Fruit fly (Drosophila melanogaster) whole organism, embryonic: ENCODE measurements around the gene CG15201.
A peak's percentile ranks its signal among the peaks of the same experiment; 100 is the strongest.

Source experiments
- B-H2 ChIP-seq: fragments of 200-800 bp; sonication (Bioruptor generic); optimal IDR thresholded peaks from 2 replicates; lab custom pipeline; 2018; ENCODE audit warnings: missing biosample characterization, mild to moderate bottlenecking, missing genetic modification characterization
- Bgb ChIP-seq: fragments of 200-800 bp; sonication (Bioruptor generic); IDR thresholded peaks from 2 replicates; pipeline ENCODE4 v1.3.6; 2022; ENCODE audit warnings: missing biosample characterization, missing genetic modification characterization; ENCODE audit not compliant: partially characterized antibody
- Blimp-1 ChIP-seq: fragments of 200-800 bp; sonication (Bioruptor generic); optimal IDR thresholded peaks from 3 replicates; lab custom pipeline; 2018; ENCODE audit warnings: missing biosample characterization, missing genetic modification characterization, mild to moderate bottlenecking, moderate library complexity, missing genetic modification reagents
- CG10543 ChIP-seq: fragments of 200-800 bp; sonication (Bioruptor generic); optimal IDR thresholded peaks from 3 replicates; lab custom pipeline; 2017; ENCODE audit warnings: missing biosample characterization, mild to moderate bottlenecking, missing genetic modification characterization, moderate library complexity
- CG10959 ChIP-seq: fragments of 200-800 bp; sonication (Bioruptor generic); IDR thresholded peaks from 2 replicates; pipeline ENCODE4 v1.3.6; 2022; ENCODE audit warnings: missing biosample characterization, missing genetic modification characterization
- CG12071 ChIP-seq: fragments of 200-800 bp; sonication (Bioruptor generic); optimal IDR thresholded peaks from 3 replicates; lab custom pipeline; 2018; ENCODE audit warnings: missing biosample characterization, mild to moderate bottlenecking, missing genetic modification characterization
- CG13287 ChIP-seq: fragments of 200-800 bp; sonication (Bioruptor generic); IDR thresholded peaks from 2 replicates; pipeline ENCODE4 v1.3.6; 2022; ENCODE audit warnings: missing biosample characterization, missing genetic modification characterization; ENCODE audit not compliant: partially characterized antibody
- CG13296 ChIP-seq: fragments of 200-800 bp; sonication (Bioruptor generic); optimal IDR thresholded peaks from 3 replicates; lab custom pipeline; 2018; ENCODE audit warnings: missing biosample characterization, mild to moderate bottlenecking, missing genetic modification characterization
- CG13894 ChIP-seq: fragments of 200-800 bp; sonication (Bioruptor generic); optimal IDR thresholded peaks from 3 replicates; lab custom pipeline; 2018; ENCODE audit warnings: missing biosample characterization, mild to moderate bottlenecking, missing genetic modification characterization, moderate library complexity
- CG15073 ChIP-seq: fragments of 200-800 bp; sonication (Bioruptor generic); optimal IDR thresholded peaks from 2 replicates; lab custom pipeline; 2016; ENCODE audit warnings: missing biosample characterization, missing genetic modification characterization
- CG15514 ChIP-seq: fragments of 200-800 bp; sonication (Bioruptor generic); optimal IDR thresholded peaks from 3 replicates; lab custom pipeline; 2017; ENCODE audit warnings: missing biosample characterization, missing genetic modification characterization, mild to moderate bottlenecking, moderate library complexity, missing genetic modification reagents
- CG16813 ChIP-seq: fragments of 200-800 bp; sonication (Bioruptor generic); IDR thresholded peaks from 3 replicates; pipeline ENCODE4 v1.3.6; 2022; ENCODE audit warnings: missing biosample characterization, missing genetic modification characterization; ENCODE audit not compliant: partially characterized antibody
- CG17385 ChIP-seq: fragments of 200-800 bp; sonication (Bioruptor generic); optimal IDR thresholded peaks from 3 replicates; lab custom pipeline; 2018; ENCODE audit warnings: missing biosample characterization, mild to moderate bottlenecking, missing genetic modification characterization
- CG17829 ChIP-seq: fragments of 200-800 bp; optimal IDR thresholded peaks from 2 replicates; lab custom pipeline; 2019; ENCODE audit warnings: missing biosample characterization, mild to moderate bottlenecking, missing genetic modification characterization, moderate library complexity
- CG18262 ChIP-seq: fragments of 200-800 bp; optimal IDR thresholded peaks from 3 replicates; lab custom pipeline; 2019; ENCODE audit warnings: missing biosample characterization, mild to moderate bottlenecking, missing genetic modification characterization, moderate library complexity
- CG18764 ChIP-seq: fragments of 200-800 bp; sonication (Bioruptor generic); optimal IDR thresholded peaks from 3 replicates; lab custom pipeline; 2016; ENCODE audit warnings: missing biosample characterization, missing genetic modification characterization
- CG2875 ChIP-seq: fragments of 200-800 bp; sonication (Bioruptor generic); optimal IDR thresholded peaks from 2 replicates; lab custom pipeline; 2017; ENCODE audit warnings: missing biosample characterization, mild to moderate bottlenecking, missing genetic modification characterization, missing genetic modification reagents
- CG7839 ChIP-seq: fragments of 200-800 bp; sonication (Bioruptor generic); optimal IDR thresholded peaks from 3 replicates; lab custom pipeline; 2018; ENCODE audit warnings: missing biosample characterization, mild to moderate bottlenecking, missing genetic modification characterization, moderate library complexity
- CG8478 ChIP-seq: fragments of >200 bp; optimal IDR thresholded peaks from 2 replicates; lab custom pipeline; 2018
- Dfd ChIP-seq, 2 experiments: fragments of >200 bp; optimal IDR thresholded peaks; 2 replicates each; lab custom pipeline; 2017; ENCODE audit warnings: missing biosample characterization in 2 of 2, missing genetic modification characterization in 2 of 2
- Dip2 ChIP-seq: fragments of 200-800 bp; sonication (Bioruptor generic); IDR thresholded peaks from 2 replicates; pipeline ENCODE4 v1.3.6; 2022; ENCODE audit warnings: missing biosample characterization, missing genetic modification characterization
- ERR ChIP-seq: fragments of 200-800 bp; sonication (Bioruptor generic); optimal IDR thresholded peaks from 2 replicates; lab custom pipeline; 2016; ENCODE audit warnings: missing biosample characterization, missing genetic modification characterization
- HLH3B ChIP-seq: fragments of 200-800 bp; sonication (Bioruptor generic); IDR thresholded peaks from 2 replicates; pipeline ENCODE4 v1.3.6; 2022; ENCODE audit warnings: missing biosample characterization, missing genetic modification characterization
- HLH54F ChIP-seq: fragments of 200-800 bp; sonication (Bioruptor generic); optimal IDR thresholded peaks from 3 replicates; lab custom pipeline; 2016; ENCODE audit warnings: missing biosample characterization, missing genetic modification characterization
- HLHmδ ChIP-seq: fragments of 200-800 bp; sonication (Bioruptor generic); optimal IDR thresholded peaks from 2 replicates; lab custom pipeline; 2018; ENCODE audit warnings: missing biosample characterization, mild to moderate bottlenecking, missing genetic modification characterization, moderate library complexity
- Hsf ChIP-seq: fragments of 200-800 bp; sonication (Bioruptor generic); optimal IDR thresholded peaks from 3 replicates; lab custom pipeline; 2016; ENCODE audit warnings: missing biosample characterization, missing genetic modification characterization
- Poxn ChIP-seq: fragments of 200-800 bp; sonication (Bioruptor generic); IDR thresholded peaks from 2 replicates; pipeline ENCODE4 v1.3.6; 2022; ENCODE audit warnings: missing biosample characterization, missing genetic modification characterization
- Six4 ChIP-seq: fragments of 200-800 bp; sonication (Bioruptor generic); optimal IDR thresholded peaks from 2 replicates; lab custom pipeline; 2016; ENCODE audit warnings: missing biosample characterization, missing genetic modification characterization
- Sry-β ChIP-seq: fragments of 200-800 bp; sonication (Bioruptor generic); optimal IDR thresholded peaks from 2 replicates; lab custom pipeline; 2018; ENCODE audit warnings: missing biosample characterization, mild to moderate bottlenecking, missing genetic modification characterization, moderate library complexity
- Trl ChIP-seq, 3 experiments: fragments of >200 bp in 2 of 3; fragments of 200-800 bp in 1 of 3; sonication (Bioruptor generic) in 1 of 3; optimal IDR thresholded peaks; 2 replicates in 1 of 3; 3 replicates in 2 of 3; lab custom pipeline; 2016 to 2017; ENCODE audit warnings: missing biosample characterization in 1 of 3, missing genetic modification characterization in 1 of 3
- ac ChIP-seq: fragments of 200-800 bp; sonication (Bioruptor generic); optimal IDR thresholded peaks from 3 replicates; lab custom pipeline; 2017; ENCODE audit warnings: missing biosample characterization, mild to moderate bottlenecking, missing genetic modification characterization
- ash1 ChIP-seq: fragments of 200-800 bp; sonication (Bioruptor generic); optimal IDR thresholded peaks from 2 replicates; lab custom pipeline; 2018; ENCODE audit warnings: missing biosample characterization, mild to moderate bottlenecking, missing genetic modification characterization
- az2 ChIP-seq: fragments of 200-800 bp; sonication (Bioruptor generic); optimal IDR thresholded peaks from 3 replicates; lab custom pipeline; 2016; ENCODE audit warnings: missing biosample characterization, missing genetic modification characterization
- chn ChIP-seq: fragments of 200-800 bp; sonication (Bioruptor generic); optimal IDR thresholded peaks from 2 replicates; lab custom pipeline; 2016; ENCODE audit warnings: missing biosample characterization, missing genetic modification characterization
- ewg ChIP-seq: fragments of 200-800 bp; sonication (Bioruptor generic); optimal IDR thresholded peaks from 3 replicates; lab custom pipeline; 2017; ENCODE audit warnings: mild to moderate bottlenecking, missing biosample characterization, missing genetic modification reagents, missing genetic modification characterization
- eyg ChIP-seq: fragments of 200-800 bp; sonication (Bioruptor generic); optimal IDR thresholded peaks from 3 replicates; lab custom pipeline; 2016; ENCODE audit warnings: missing biosample characterization, missing genetic modification characterization
- fd96Cb ChIP-seq: fragments of 200-800 bp; sonication (Bioruptor generic); optimal IDR thresholded peaks from 2 replicates; lab custom pipeline; 2018; ENCODE audit warnings: missing biosample characterization, mild to moderate bottlenecking, missing genetic modification characterization, moderate library complexity
- gcm2 ChIP-seq: fragments of 200-800 bp; sonication (Bioruptor generic); optimal IDR thresholded peaks from 2 replicates; lab custom pipeline; 2016; ENCODE audit warnings: missing biosample characterization, missing genetic modification characterization
- gem ChIP-seq: fragments of 200-800 bp; sonication (Bioruptor generic); optimal IDR thresholded peaks from 2 replicates; lab custom pipeline; 2019; ENCODE audit warnings: missing biosample characterization, mild to moderate bottlenecking, missing genetic modification characterization, moderate library complexity
- grau ChIP-seq: fragments of 200-800 bp; optimal IDR thresholded peaks from 3 replicates; lab custom pipeline; 2019; ENCODE audit warnings: missing biosample characterization, mild to moderate bottlenecking, missing genetic modification characterization, moderate library complexity
- ind ChIP-seq: fragments of 200-800 bp; sonication (Bioruptor generic); optimal IDR thresholded peaks from 3 replicates; lab custom pipeline; 2016; ENCODE audit warnings: missing biosample characterization, missing genetic modification characterization
- jing ChIP-seq: fragments of 200-800 bp; sonication (Bioruptor generic); optimal IDR thresholded peaks from 2 replicates; lab custom pipeline; 2018; ENCODE audit warnings: missing biosample characterization, mild to moderate bottlenecking, missing genetic modification characterization
- mirr ChIP-seq: fragments of 200-800 bp; sonication (Bioruptor generic); optimal IDR thresholded peaks from 3 replicates; lab custom pipeline; 2018; ENCODE audit warnings: missing biosample characterization, mild to moderate bottlenecking, missing genetic modification characterization
- pfk ChIP-seq: fragments of 200-800 bp; sonication (Bioruptor generic); optimal IDR thresholded peaks from 2 replicates; lab custom pipeline; 2018; ENCODE audit warnings: missing biosample characterization, mild to moderate bottlenecking, missing genetic modification characterization, moderate library complexity
- pita ChIP-seq: fragments of 200-800 bp; sonication (Bioruptor generic); optimal IDR thresholded peaks from 2 replicates; lab custom pipeline; 2017; ENCODE audit warnings: missing biosample characterization, mild to moderate bottlenecking, missing genetic modification characterization
- pum ChIP-seq: fragments of 200-800 bp; sonication (Bioruptor generic); optimal IDR thresholded peaks from 2 replicates; lab custom pipeline; 2016; ENCODE audit warnings: missing biosample characterization, missing genetic modification characterization
- ro ChIP-seq: fragments of 200-800 bp; sonication (Bioruptor generic); IDR thresholded peaks from 2 replicates; pipeline ENCODE4 v1.3.6; 2022; ENCODE audit warnings: missing biosample characterization, missing genetic modification characterization
- scrt ChIP-seq: fragments of 200-800 bp; sonication (Bioruptor generic); optimal IDR thresholded peaks from 2 replicates; lab custom pipeline; 2018; ENCODE audit warnings: missing biosample characterization, mild to moderate bottlenecking, missing genetic modification characterization, moderate library complexity
- sr ChIP-seq: fragments of 200-800 bp; sonication (Bioruptor generic); IDR thresholded peaks from 3 replicates; pipeline ENCODE4 v1.3.6; 2022; ENCODE audit warnings: missing biosample characterization, missing genetic modification characterization
- unc-4 ChIP-seq: fragments of 200-800 bp; sonication (Bioruptor generic); IDR thresholded peaks from 2 replicates; pipeline ENCODE4 v1.3.6; 2022; ENCODE audit warnings: missing biosample characterization, missing genetic modification characterization; ENCODE audit not compliant: partially characterized antibody

The CG15201 gene

dm6 chrX:11137566-11138186 is 6.2 kb upstream of the CG15201 start, which contains the start of gene CDK2AP1 (continued):
- TF ChIP-seq Trl (optimal IDR thresholded peaks at IDR 0.05; lab: Kevin White, UChicago) = no peak
- TF ChIP-seq Trl (GFP tag; optimal IDR thresholded peaks at IDR 0.05; lab: Kevin White, UChicago) = no peak
- peak; percentile 22 for TF ChIP-seq pum (GFP tag; lab: Kevin White, UChicago)
- peak; percentile 10 for TF ChIP-seq ewg (GFP tag; lab: Kevin White, UChicago)
- no peak for TF ChIP-seq gcm2 (GFP tag; lab: Kevin White, UChicago)
- no peak for TF ChIP-seq Dip2 (GFP tag; lab: Robert Waterston, UW)
- TF ChIP-seq HLH3B = no peak
- TF ChIP-seq jing (GFP tag; lab: Kevin White, UChicago) = no peak
- TF ChIP-seq Six4 (GFP tag; lab: Kevin White, UChicago) = no peak
- no peak for TF ChIP-seq CG17385 (GFP tag; lab: Kevin White, UChicago)
- no peak for TF ChIP-seq CG10959 (GFP tag; lab: Robert Waterston, UW)
- no peak for TF ChIP-seq sr
- TF ChIP-seq CG13296 (GFP tag; lab: Kevin White, UChicago) = no peak
- TF ChIP-seq Dfd (GFP tag; optimal IDR thresholded peaks at IDR 0.05; lab: Kevin White, UChicago) = peak in 1 of 2 experiments; percentile 55
- TF ChIP-seq fd96Cb (tag; lab: Kevin White, UChicago) = no peak
- peak; percentile 42 for TF ChIP-seq HLH54F (GFP tag; lab: Kevin White, UChicago)
- TF ChIP-seq CG8478 (lab: Kevin White, UChicago) = no peak
- TF ChIP-seq CG16813 (GFP tag; lab: Robert Waterston, UW) = peak; percentile 77
- no peak for TF ChIP-seq HLHmδ (GFP tag; lab: Kevin White, UChicago)
- TF ChIP-seq CG7839 (tag; lab: Kevin White, UChicago) = peak; percentile 26
- TF ChIP-seq az2 = peak; percentile 16
- peak; percentile 68 for TF ChIP-seq CG15514 (GFP tag; lab: Kevin White, UChicago)
- TF ChIP-seq ash1 (GFP tag; lab: Kevin White, UChicago) = no peak
- no peak for TF ChIP-seq Poxn (GFP tag; lab: Robert Waterston, UW)
- TF ChIP-seq CG13287 = peak; percentile 75
- no peak for TF ChIP-seq ro (GFP tag; lab: Robert Waterston, UW)
- TF ChIP-seq CG17829 (tag; lab: Kevin White, UChicago) = peak; percentile 32
- no peak for TF ChIP-seq scrt (GFP tag; lab: Kevin White, UChicago)
- TF ChIP-seq CG18262 = peak; percentile 9
- no peak for TF ChIP-seq ERR (GFP tag; lab: Kevin White, UChicago)
- TF ChIP-seq CG18764 (GFP tag; lab: Kevin White, UChicago) = no peak
- TF ChIP-seq pita (GFP tag; lab: Kevin White, UChicago) = no peak
- peak; percentile 31 for TF ChIP-seq CG13894 (tag; lab: Kevin White, UChicago)
- peak; percentile 35 for TF ChIP-seq Hsf (GFP tag; lab: Kevin White, UChicago)
- TF ChIP-seq Sry-β (GFP tag; lab: Kevin White, UChicago) = no peak
- TF ChIP-seq eyg = no peak
- TF ChIP-seq CG10543 (GFP tag; lab: Kevin White, UChicago) = no peak
- no peak for TF ChIP-seq mirr (GFP tag; lab: Kevin White, UChicago)
- no peak for TF ChIP-seq CG2875 (GFP tag; lab: Kevin White, UChicago)
- peak; percentile 11 for TF ChIP-seq B-H2 (GFP tag; lab: Kevin White, UChicago)
- TF ChIP-seq grau (tag; lab: Kevin White, UChicago) = peak; percentile 33
- no peak for TF ChIP-seq ac (GFP tag; lab: Kevin White, UChicago)
- peak; percentile 8 for TF ChIP-seq Blimp-1
- peak; percentile 70 for TF ChIP-seq Bgb (GFP tag; lab: Robert Waterston, UW)
- peak; percentile 18 for TF ChIP-seq ind (GFP tag; lab: Kevin White, UChicago)
- no peak for TF ChIP-seq CG15073 (GFP tag; lab: Kevin White, UChicago)
- TF ChIP-seq gem (tag; lab: Kevin White, UChicago) = no peak
- TF ChIP-seq chn (GFP tag; lab: Kevin White, UChicago) = peak; percentile 49
- no peak for TF ChIP-seq CG12071 (GFP tag; lab: Kevin White, UChicago)
- no peak for TF ChIP-seq pfk
- peak; percentile 65 for TF ChIP-seq unc-4 (GFP tag; lab: Robert Waterston, UW)
